Fruit fly (Drosophila melanogaster): ENCODE data around the gene CG43759.

DNA sequence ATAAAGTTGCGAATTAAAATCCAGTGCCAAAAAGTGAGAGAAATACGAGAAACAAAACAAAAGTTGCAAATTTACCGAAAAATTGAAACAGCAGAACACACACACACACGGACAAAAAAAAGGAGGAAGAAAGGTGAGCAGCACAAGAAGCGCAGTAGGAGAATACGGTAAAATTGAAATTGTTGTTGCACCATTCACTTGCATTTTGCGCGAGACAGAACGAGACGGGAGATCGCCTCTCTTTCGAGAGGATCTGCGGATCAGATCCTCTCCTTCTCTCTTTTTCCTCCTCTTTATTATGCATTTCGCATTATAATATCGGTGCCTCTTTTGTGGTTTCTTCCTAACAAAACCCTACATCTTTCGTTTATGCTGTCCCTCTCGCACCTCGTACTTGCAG, 733 bp downstream of the CG43759 start:
- TF ChIP-seq Myc (optimal IDR thresholded peaks at IDR 0.05), result no peak
- no peak for TF ChIP-seq ttk (optimal IDR thresholded peaks at IDR 0.05)
- TF ChIP-seq psq (optimal IDR thresholded peaks at IDR 0.05), result no peak
- TF ChIP-seq Sin3A (optimal IDR thresholded peaks at IDR 0.05), result no peak
- TF ChIP-seq insv (optimal IDR thresholded peaks at IDR 0.05), result no peak
